Worm (Caenorhabditis elegans) whole organism, young adult: ENCODE measurements around the gene wrt-5.

Experiments
- B0035.1 ChIP-seq: sonication (generic microtip); optimal IDR thresholded peaks from 2 replicates; lab custom pipeline; 2016; ENCODE audit warnings: missing genetic modification characterization, mild to moderate bottlenecking, missing compliant biosample characterization, missing genotype, missing genetic modification reagents
- B0261.1 ChIP-seq: sonication (generic microtip); optimal IDR thresholded peaks from 2 replicates; lab custom pipeline; 2016; ENCODE audit warnings: mild to moderate bottlenecking, missing genetic modification characterization, moderate library complexity, missing compliant biosample characterization
- C06A6.2 ChIP-seq: fragments of 200-800 bp; sonication (Bioruptor generic); conservative IDR thresholded peaks from 2 replicates; pipeline ENCODE4 v1.3.6; 2022; ENCODE audit warnings: missing genetic modification characterization, missing compliant biosample characterization
- F23B12.7 ChIP-seq: sonication (generic microtip); optimal IDR thresholded peaks from 2 replicates; lab custom pipeline; 2017; ENCODE audit warnings: missing genetic modification characterization, mild to moderate bottlenecking, missing compliant biosample characterization, antibody characterized with exemption, moderate library complexity; ENCODE audit not compliant: insufficient read depth
- F33H1.4 ChIP-seq: fragments of 200-800 bp; sonication (Bioruptor generic); IDR thresholded peaks from 2 replicates; pipeline ENCODE4 v1.3.6; 2022; ENCODE audit warnings: missing genetic modification reagents, missing genetic modification characterization, missing compliant biosample characterization
- F52B5.7 ChIP-seq: sonication (generic microtip); optimal IDR thresholded peaks from 2 replicates; lab custom pipeline; 2016; ENCODE audit warnings: mild to moderate bottlenecking, missing genetic modification characterization, missing compliant biosample characterization
- F57A8.1 ChIP-seq: fragments of 200-800 bp; sonication (Bioruptor generic); optimal IDR thresholded peaks from 2 replicates; lab custom pipeline; 2018; ENCODE audit warnings: mild to moderate bottlenecking, missing genetic modification characterization, moderate library complexity, missing compliant biosample characterization
- F57C9.4 ChIP-seq: sonication (generic microtip); optimal IDR thresholded peaks from 2 replicates; lab custom pipeline; 2017; ENCODE audit warnings: mild to moderate bottlenecking, missing genetic modification characterization, missing compliant biosample characterization
- Y53F4B.3 ChIP-seq: fragments of 200-800 bp; sonication (Bioruptor generic); IDR thresholded peaks from 2 replicates; pipeline ENCODE4 v1.3.6; 2022; ENCODE audit warnings: missing genetic modification reagents, missing genetic modification characterization, missing compliant biosample characterization
- Y56A3A.18 ChIP-seq: fragments of 200-800 bp; sonication (Bioruptor generic); IDR thresholded peaks from 2 replicates; pipeline ENCODE4 v1.3.6; 2022; ENCODE audit warnings: missing genetic modification reagents, missing genetic modification characterization, missing compliant biosample characterization
- Y95B8A.8 ChIP-seq: fragments of 200-800 bp; sonication (Bioruptor generic); IDR thresholded peaks from 2 replicates; pipeline ENCODE4 v1.3.6; 2022; ENCODE audit warnings: missing genetic modification reagents, missing genetic modification characterization, missing compliant biosample characterization
- akir-1 ChIP-seq: fragments of 200-800 bp; sonication (Bioruptor generic); optimal IDR thresholded peaks from 2 replicates; lab custom pipeline; 2018; ENCODE audit warnings: mild to moderate bottlenecking, missing genetic modification characterization, moderate library complexity, missing compliant biosample characterization
- aptf-3 ChIP-seq: fragments of 200-800 bp; sonication (Bioruptor generic); IDR thresholded peaks from 2 replicates; pipeline ENCODE4 v1.3.6; 2022; ENCODE audit warnings: missing genetic modification characterization, missing compliant biosample characterization
- atf-7 ChIP-seq: sonication (generic microtip); optimal IDR thresholded peaks from 2 replicates; lab custom pipeline; 2017; ENCODE audit warnings: mild to moderate bottlenecking, missing genetic modification characterization, missing compliant biosample characterization
- bed-1 ChIP-seq: fragments of 200-800 bp; sonication (Bioruptor generic); IDR thresholded peaks from 2 replicates; pipeline ENCODE4 v1.3.6; 2022; ENCODE audit warnings: missing genetic modification reagents, missing genetic modification characterization, missing compliant biosample characterization
- cebp-1 ChIP-seq, 2 experiments: fragments of 200-800 bp in 1 of 2; sonication (Bioruptor generic) in 1 of 2; sonication (generic microtip) in 1 of 2; IDR thresholded peaks in 1 of 2; optimal IDR thresholded peaks in 1 of 2; 2 replicates each; pipeline versions ENCODE4 v1.3.6 to Lab custom; 2017 to 2022; ENCODE audit warnings: missing compliant biosample characterization in 2 of 2, missing genetic modification characterization in 2 of 2, mild to moderate bottlenecking in 1 of 2, missing genetic modification reagents in 1 of 2, moderate library complexity in 1 of 2
- ceh-40 ChIP-seq: fragments of 200-800 bp; sonication (Bioruptor generic); IDR thresholded peaks from 2 replicates; pipeline ENCODE4 v1.3.6; 2022; ENCODE audit warnings: missing genetic modification characterization, missing compliant biosample characterization
- ceh-91 ChIP-seq: fragments of 200-800 bp; sonication (Bioruptor generic); IDR thresholded peaks from 2 replicates; pipeline ENCODE4 v1.3.6; 2022; ENCODE audit warnings: missing genetic modification reagents, missing genetic modification characterization, missing compliant biosample characterization
- dox-1 ChIP-seq: fragments of 200-800 bp; sonication (Bioruptor generic); IDR thresholded peaks from 2 replicates; pipeline ENCODE4 v1.3.6; 2022; ENCODE audit warnings: missing genetic modification reagents, missing genetic modification characterization, missing compliant biosample characterization
- dpl-1 ChIP-seq: fragments of 150-350 bp; optimal IDR thresholded peaks from 2 replicates; lab custom pipeline; 2014; ENCODE audit warnings: missing biosample characterization, missing genetic modification reagents, missing genetic modification characterization
- ets-4 ChIP-seq: fragments of 200-800 bp; sonication (Bioruptor generic); optimal IDR thresholded peaks from 2 replicates; lab custom pipeline; 2018; ENCODE audit warnings: mild to moderate bottlenecking, missing genetic modification characterization, missing compliant biosample characterization
- hrde-1 ChIP-seq: sonication (generic microtip); optimal IDR thresholded peaks from 2 replicates; lab custom pipeline; 2016; ENCODE audit warnings: missing genetic modification characterization, mild to moderate bottlenecking, missing compliant biosample characterization, moderate library complexity, missing genotype, missing genetic modification reagents, borderline replicate concordance
- let-526 ChIP-seq: fragments of 200-800 bp; sonication (Bioruptor generic); IDR thresholded peaks from 2 replicates; pipeline ENCODE4 v1.3.6; 2022; ENCODE audit warnings: missing genetic modification reagents, missing genetic modification characterization, missing compliant biosample characterization
- let-607 ChIP-seq, 2 experiments: fragments of 200-800 bp in 1 of 2; sonication (Bioruptor generic) in 1 of 2; sonication (generic microtip) in 1 of 2; optimal IDR thresholded peaks; 2 replicates each; lab custom pipeline; 2016 to 2018; ENCODE audit warnings: mild to moderate bottlenecking in 2 of 2, missing compliant biosample characterization in 2 of 2, missing genetic modification characterization in 2 of 2, moderate library complexity in 2 of 2, missing genotype in 1 of 2
- lin-35 ChIP-seq, 3 experiments: fragments of 150-350 bp in 2 of 3; sonication (generic microtip) in 1 of 3; optimal IDR thresholded peaks; 2 replicates each; lab custom pipeline; 2014 to 2018; ENCODE audit warnings: missing biosample characterization in 3 of 3, missing genetic modification characterization in 3 of 3, missing genetic modification reagents in 3 of 3
- lsl-1 ChIP-seq: fragments of 200-800 bp; sonication (Bioruptor generic); optimal IDR thresholded peaks from 2 replicates; lab custom pipeline; 2018; ENCODE audit warnings: mild to moderate bottlenecking, missing genetic modification characterization, moderate library complexity, missing compliant biosample characterization
- lsy-27 ChIP-seq: sonication (generic microtip); optimal IDR thresholded peaks from 2 replicates; lab custom pipeline; 2017; ENCODE audit warnings: missing genetic modification characterization, mild to moderate bottlenecking, missing compliant biosample characterization, antibody characterized with exemption, missing genotype, borderline replicate concordance; ENCODE audit not compliant: insufficient read depth
- mxl-1 ChIP-seq: sonication (generic microtip); optimal IDR thresholded peaks from 2 replicates; lab custom pipeline; 2016; ENCODE audit warnings: missing genetic modification characterization, missing compliant biosample characterization
- nfya-2 ChIP-seq: fragments of 200-800 bp; sonication (Bioruptor generic); IDR thresholded peaks from 2 replicates; pipeline ENCODE4 v1.3.6; 2022; ENCODE audit warnings: missing genetic modification reagents, missing genetic modification characterization, missing compliant biosample characterization
- nfyb-1 ChIP-seq: fragments of 200-800 bp; sonication (Bioruptor generic); IDR thresholded peaks from 2 replicates; pipeline ENCODE4 v1.3.6; 2022; ENCODE audit warnings: missing genetic modification reagents, missing genetic modification characterization, missing compliant biosample characterization
- nhr-27 ChIP-seq: fragments of 200-800 bp; sonication (Bioruptor generic); optimal IDR thresholded peaks from 2 replicates; lab custom pipeline; 2018; ENCODE audit warnings: mild to moderate bottlenecking, missing genetic modification characterization, moderate library complexity, missing compliant biosample characterization
- nhr-80 ChIP-seq: sonication (generic microtip); optimal IDR thresholded peaks from 2 replicates; lab custom pipeline; 2016; ENCODE audit warnings: missing genetic modification characterization, missing compliant biosample characterization
- pbrm-1 ChIP-seq: fragments of 200-800 bp; sonication (Bioruptor generic); IDR thresholded peaks from 2 replicates; pipeline ENCODE4 v1.3.6; 2022; ENCODE audit warnings: missing genetic modification reagents, missing genetic modification characterization, missing compliant biosample characterization
- rpc-1 ChIP-seq, 2 experiments: fragments of 150-350 bp in 1 of 2; sonication (generic microtip) in 1 of 2; optimal IDR thresholded peaks; 2 replicates each; lab custom pipeline; 2014 to 2018; ENCODE audit warnings: missing biosample characterization in 1 of 2, missing genetic modification characterization in 1 of 2, missing genetic modification reagents in 1 of 2, missing genotype in 1 of 2
- snpc-4 ChIP-seq, 5 experiments: fragments of 150-350 bp in 1 of 5; sonication (generic microtip) in 4 of 5; optimal IDR thresholded peaks; 2 replicates each; lab custom pipeline; 2014 to 2018; ENCODE audit warnings: missing genetic modification characterization in 5 of 5, missing biosample characterization in 3 of 5, antibody characterized with exemption in 2 of 5, mild to moderate bottlenecking in 2 of 5, missing compliant biosample characterization in 2 of 5, missing genotype in 2 of 5, moderate library complexity in 2 of 5, missing genetic modification reagents in 1 of 5
- tbp1 ChIP-seq: fragments of 200-800 bp; sonication (Bioruptor generic); optimal IDR thresholded peaks from 2 replicates; lab custom pipeline; 2018; ENCODE audit warnings: mild to moderate bottlenecking, missing genetic modification characterization, missing compliant biosample characterization
- tbx-9 ChIP-seq: sonication (generic microtip); optimal IDR thresholded peaks from 2 replicates; lab custom pipeline; 2016; ENCODE audit warnings: borderline replicate concordance, missing genetic modification characterization, inconsistent platforms, missing compliant biosample characterization
- unc-62 ChIP-seq: fragments of 150-350 bp; optimal IDR thresholded peaks from 2 replicates; lab custom pipeline; 2014; ENCODE audit warnings: missing biosample characterization, missing genetic modification reagents, missing genetic modification characterization
- zim-3 ChIP-seq: sonication (generic microtip); optimal IDR thresholded peaks from 2 replicates; lab custom pipeline; 2017; ENCODE audit warnings: mild to moderate bottlenecking, missing genetic modification characterization, moderate library complexity, missing compliant biosample characterization
- ztf-22 ChIP-seq: fragments of 200-800 bp; sonication (Bioruptor generic); optimal IDR thresholded peaks from 2 replicates; lab custom pipeline; 2018; ENCODE audit warnings: mild to moderate bottlenecking, missing genetic modification characterization, moderate library complexity, missing compliant biosample characterization
- ztf-26 ChIP-seq: sonication (generic microtip); optimal IDR thresholded peaks from 2 replicates; lab custom pipeline; 2017; ENCODE audit warnings: missing genetic modification characterization, missing compliant biosample characterization
- ztf-28 ChIP-seq: fragments of 200-800 bp; sonication (Bioruptor generic); IDR thresholded peaks from 2 replicates; pipeline ENCODE4 v1.3.6; 2022; ENCODE audit warnings: missing genetic modification reagents, missing genetic modification characterization, missing compliant biosample characterization
- ztf-6 ChIP-seq: fragments of 200-800 bp; sonication (Bioruptor generic); IDR thresholded peaks from 2 replicates; pipeline ENCODE4 v1.3.6; 2022; ENCODE audit warnings: missing genetic modification reagents, missing genetic modification characterization, missing compliant biosample characterization

Gene wrt-5

ce11 chrIV:4030917-4031599 is 20.4 kb downstream of the wrt-5 start (continued):
- TF ChIP-seq Y56A3A.18 (GFP tag; lab: Robert Waterston, UW) (no peak), let-607 (tag; optimal IDR thresholded peaks at IDR 0.05; lab: Kevin White, UChicago) (no peak), hrde-1 (tag; lab: Kevin White, UChicago) (no peak), atf-7 (no peak), nhr-27 (tag; lab: Kevin White, UChicago) (no peak), nfya-2 (GFP tag; lab: Robert Waterston, UW) (no peak), let-526 (GFP tag; lab: Robert Waterston, UW) (no peak), ztf-26 (tag; lab: Kevin White, UChicago) (no peak), tbx-9 (tag; lab: Kevin White, UChicago) (no peak), tbp1 (GFP tag; lab: Kevin White, UChicago) (peak; percentile 81), rpc-1 (optimal IDR thresholded peaks at IDR 0.05; lab: Kevin White, UChicago) (peak; percentile 29), rpc-1 (tag; optimal IDR thresholded peaks at IDR 0.05; lab: Kevin White, UChicago) (peak; percentile 71), B0261.1 (tag; lab: Kevin White, UChicago) (peak; percentile 47), bed-1 (GFP tag; lab: Robert Waterston, UW) (no peak), snpc-4 (GFP tag; optimal IDR thresholded peaks at IDR 0.05; lab: Kevin White, UChicago) (no peak), snpc-4 (tag; optimal IDR thresholded peaks at IDR 0.05; lab: Kevin White, UChicago) (no peak), aptf-3 (GFP tag; lab: Robert Waterston, UW) (no peak), unc-62 (GFP tag; lab: Kevin White, UChicago) (no peak), zim-3 (tag; lab: Kevin White, UChicago) (no peak)

DNA sequence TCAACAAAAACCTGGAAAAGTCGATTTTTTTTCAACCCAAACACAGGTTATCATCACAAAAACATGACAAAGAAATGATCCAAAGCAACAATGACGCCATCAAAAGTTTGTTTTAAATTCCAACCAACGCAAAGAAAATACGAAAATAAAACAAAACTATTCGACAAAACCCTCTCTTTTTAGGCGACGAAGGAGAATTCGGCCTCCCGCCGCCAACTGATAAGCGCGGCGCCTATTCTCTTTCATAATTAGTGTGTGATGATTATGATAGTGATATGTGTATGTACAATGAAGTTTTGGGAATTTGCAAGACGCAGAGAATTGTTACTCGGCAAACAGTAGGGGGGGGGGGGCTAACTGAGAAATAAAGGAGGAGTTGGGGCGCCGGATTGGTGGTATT is 22.2 kb downstream of the wrt-5 start:
- TF ChIP-seq pbrm-1 (no peak), C06A6.2 (no peak), ztf-22 (GFP tag; lab: Kevin White, UChicago) (peak; percentile 3), B0035.1 (no peak), F23B12.7 (no peak), cebp-1 (GFP tag; IDR thresholded peaks at IDR 0.05; lab: Robert Waterston, UW) (0 out of 2 replicates have a peak, but pooled peaks have one; percentile 11), cebp-1 (tag; optimal IDR thresholded peaks at IDR 0.05; lab: Kevin White, UChicago) (peak; percentile 35), F57A8.1 (GFP tag; lab: Kevin White, UChicago) (no peak), hrde-1 (tag; lab: Kevin White, UChicago) (no peak), Y56A3A.18 (GFP tag; lab: Robert Waterston, UW) (no peak), F33H1.4 (GFP tag; lab: Robert Waterston, UW) (no peak), nhr-80 (tag; lab: Kevin White, UChicago) (peak; percentile 60), Y53F4B.3 (no peak), F57C9.4 (tag; lab: Kevin White, UChicago) (no peak), Y95B8A.8 (no peak), dox-1 (GFP tag; lab: Robert Waterston, UW) (peak; percentile 57), lin-35 (GFP tag; optimal IDR thresholded peaks at IDR 0.05; lab: Kevin White, UChicago) (no peak), ceh-40 (no peak)

- no peak for TF ChIP-seq dpl-1 (GFP tag; lab: Kevin White, UChicago)
- TF ChIP-seq ets-4 (GFP tag; lab: Kevin White, UChicago), result peak; percentile 42
- TF ChIP-seq nfyb-1 (GFP tag; lab: Robert Waterston, UW), result peak; percentile 15; the same call in 1 of the 2 replicates
- TF ChIP-seq ztf-28 (GFP tag; lab: Robert Waterston, UW), result 0 out of 2 replicates have a peak, but pooled peaks have one; percentile 62
- TF ChIP-seq tbp1 (GFP tag; lab: Kevin White, UChicago), result peak; percentile 41
- TF ChIP-seq ceh-91 (GFP tag; lab: Robert Waterston, UW), result no peak
- no peak for TF ChIP-seq lsy-27 (tag; lab: Kevin White, UChicago)
- peak; percentile 15 for TF ChIP-seq F52B5.7 (tag; lab: Kevin White, UChicago)
- TF ChIP-seq F57C9.4 (tag; lab: Kevin White, UChicago), result no peak
- no peak for TF ChIP-seq akir-1 (GFP tag; lab: Kevin White, UChicago)
- no peak for TF ChIP-seq mxl-1
- peak in 1 of 2 experiments; percentile 53 for TF ChIP-seq let-607 (tag; optimal IDR thresholded peaks at IDR 0.05; lab: Kevin White, UChicago)
- no peak for TF ChIP-seq ztf-22 (GFP tag; lab: Kevin White, UChicago)
- TF ChIP-seq ztf-6, result no peak
- TF ChIP-seq lsl-1 (GFP tag; lab: Kevin White, UChicago), result no peak
Measured at ce11 chrIV:4028177-4028576, 23.3 kb downstream of the wrt-5 start.
